Fruit fly (Drosophila melanogaster) whole organism: Measurements from ENCODE around the gene Alr.

Experiments used
- CG8478 ChIP-seq: fragments of >200 bp; optimal IDR thresholded peaks from 2 replicates; lab custom pipeline; 2018; ENCODE audit warnings: inconsistent platforms
- Dll ChIP-seq: fragments of >200 bp; optimal IDR thresholded peaks from 2 replicates; lab custom pipeline; 2017
- EcR ChIP-seq, 2 experiments: fragments of >200 bp; optimal IDR thresholded peaks; 2 replicates each; lab custom pipeline; 2017; ENCODE audit warnings: missing biosample characterization in 2 of 2, missing genetic modification characterization in 2 of 2, missing genetic modification reagents in 2 of 2
- pan ChIP-seq: fragments of >200 bp; optimal IDR thresholded peaks from 2 replicates; lab custom pipeline; 2017
- psq ChIP-seq: fragments of >200 bp; optimal IDR thresholded peaks from 2 replicates; lab custom pipeline; 2017
- usp ChIP-seq: fragments of >200 bp; optimal IDR thresholded peaks from 2 replicates; lab custom pipeline; 2017; ENCODE audit warnings: missing biosample characterization, missing genetic modification characterization, mixed read lengths

Alr gene

DNA sequence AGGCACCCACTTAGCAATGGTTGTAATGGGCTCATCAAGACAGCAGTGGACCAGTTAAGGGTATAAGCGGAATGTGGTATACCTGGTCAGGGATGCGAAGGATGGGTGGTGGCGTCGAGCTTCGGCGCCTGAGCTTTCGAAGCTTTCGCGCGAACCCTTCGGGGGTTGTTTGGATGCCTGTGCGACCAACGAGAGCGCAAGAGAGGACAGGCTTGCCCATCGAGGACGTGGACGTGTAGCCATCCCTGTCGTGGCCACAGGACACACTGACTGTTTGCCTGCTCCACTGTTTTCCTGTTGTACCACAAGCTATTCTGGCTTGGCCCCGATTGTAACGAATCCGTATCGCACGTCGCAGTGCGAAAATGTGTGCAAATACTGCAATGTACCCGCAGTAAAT lies 12.8 kb upstream of the Alr start, which contains the start of gene CG14234:
Gene CG14234 (plus strand): TSS at position 301 of the 400 bp plus-strand sequence.
- TF ChIP-seq psq (no peak), Dll (no peak), pan (lab: Kevin White, UChicago) (no peak), EcR (GFP tag; optimal IDR thresholded peaks at IDR 0.05; lab: Kevin White, UChicago) (no peak), CG8478 (lab: Kevin White, UChicago) (no peak), usp (GFP tag; lab: Kevin White, UChicago) (no peak)

DNA sequence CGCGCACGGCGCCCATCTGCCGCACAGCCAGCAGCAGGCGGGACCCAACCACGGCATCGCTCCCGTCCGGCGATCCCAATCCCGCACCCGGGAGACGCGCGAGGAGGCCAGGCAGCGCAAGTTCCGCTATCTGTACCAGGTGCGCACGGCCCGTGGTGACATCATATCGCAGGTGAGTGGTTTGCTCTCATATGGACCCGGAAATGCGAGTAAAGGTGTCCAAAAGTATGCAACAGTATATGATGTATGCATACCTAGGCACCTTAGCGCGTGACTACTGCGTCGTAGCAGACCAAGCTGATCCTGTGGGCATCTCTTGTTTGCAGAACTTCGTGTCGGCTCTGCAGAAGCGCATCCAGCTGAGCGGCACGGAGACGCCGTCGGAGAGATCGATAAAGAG lies 10.2 kb upstream of the Alr start:
- TF ChIP-seq pan (lab: Kevin White, UChicago) (no peak), usp (GFP tag; lab: Kevin White, UChicago) (no peak), EcR (GFP tag; optimal IDR thresholded peaks at IDR 0.05; lab: Kevin White, UChicago) (no peak), psq (no peak), Dll (no peak), CG8478 (lab: Kevin White, UChicago) (no peak)

DNA sequence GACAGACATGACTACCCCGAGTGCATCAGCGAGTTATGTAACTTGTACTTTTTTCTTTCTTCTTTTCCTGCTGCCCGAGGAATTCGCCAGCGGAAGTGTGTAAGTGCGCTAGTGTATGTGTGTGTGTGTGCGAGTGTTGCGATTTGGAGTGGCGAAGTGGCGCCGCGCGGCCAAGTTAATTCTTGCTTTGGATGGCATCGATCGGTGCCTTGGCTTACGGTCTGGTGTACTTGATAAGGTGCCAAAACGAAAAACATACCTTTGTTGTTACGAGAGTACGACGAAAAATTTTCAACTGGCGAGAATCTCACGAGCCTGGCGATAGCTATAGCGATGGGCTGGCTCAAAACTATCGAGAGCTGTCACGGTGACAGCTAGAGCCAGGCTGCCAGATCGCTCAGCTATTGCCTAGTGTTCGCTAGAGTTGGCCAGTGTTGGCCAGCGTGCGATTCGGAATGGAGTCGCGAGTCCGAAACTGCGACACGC lies 4.1 kb upstream of the Alr start, which contains the start of the genes CG18809, COX6B, CG33932 and Rpp20:
Gene CG18809 (minus strand): TSS at position 333 of the 486 bp plus-strand sequence.
Gene COX6B (minus strand): TSS at position 333 of the 486 bp plus-strand sequence.
Gene CG33932 (plus strand): TSS at position 429 of the 486 bp plus-strand sequence.
Gene Rpp20 (plus strand): TSS at position 429 of the 486 bp plus-strand sequence.
- no peak for TF ChIP-seq CG8478 (lab: Kevin White, UChicago)
- TF ChIP-seq Dll, result no peak
- TF ChIP-seq pan (lab: Kevin White, UChicago), result no peak
- no peak for TF ChIP-seq EcR (GFP tag; optimal IDR thresholded peaks at IDR 0.05; lab: Kevin White, UChicago)
- TF ChIP-seq usp (GFP tag; lab: Kevin White, UChicago), result no peak
- TF ChIP-seq psq, result no peak

DNA sequence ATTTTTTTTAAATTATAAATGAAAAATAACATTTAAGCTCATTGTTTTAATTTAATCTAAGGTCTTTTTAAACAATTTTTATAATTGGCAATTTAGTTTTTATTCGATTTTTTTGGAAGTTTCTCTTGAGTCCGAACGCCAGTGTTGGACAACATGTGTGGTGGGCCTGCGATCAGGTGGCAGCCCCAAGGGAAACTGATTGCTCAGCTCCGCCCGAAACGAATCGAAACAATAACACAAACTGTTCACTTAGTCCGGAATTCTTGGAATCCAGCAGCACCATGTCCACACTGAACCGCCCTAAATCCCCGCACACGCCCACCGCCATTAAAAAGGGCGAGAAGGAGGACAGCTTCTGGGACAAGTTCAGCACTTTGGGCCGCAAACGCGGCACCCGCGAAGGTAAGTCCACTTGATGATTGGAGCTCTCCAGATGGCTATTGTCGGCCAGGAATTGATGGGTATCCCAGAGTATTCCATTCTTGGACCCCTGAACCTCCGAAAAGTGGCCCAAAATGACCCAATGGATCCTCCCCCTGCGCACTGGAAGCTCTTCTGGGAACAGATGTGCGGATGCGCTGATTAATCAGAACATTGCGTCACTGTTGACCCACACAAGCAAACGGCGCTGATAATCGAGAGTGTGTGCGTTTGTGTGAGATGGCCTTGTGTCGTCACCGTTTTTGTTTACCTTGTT lies 2.1 kb upstream of the Alr start, which contains the start of gene parvin:
Gene parvin (plus strand): TSS at position 134 of the 697 bp plus-strand sequence.
- TF ChIP-seq psq (no peak), usp (GFP tag; lab: Kevin White, UChicago) (no peak), CG8478 (lab: Kevin White, UChicago) (no peak), EcR (GFP tag; optimal IDR thresholded peaks at IDR 0.05; lab: Kevin White, UChicago) (no peak), pan (lab: Kevin White, UChicago) (no peak), Dll (no peak)

DNA sequence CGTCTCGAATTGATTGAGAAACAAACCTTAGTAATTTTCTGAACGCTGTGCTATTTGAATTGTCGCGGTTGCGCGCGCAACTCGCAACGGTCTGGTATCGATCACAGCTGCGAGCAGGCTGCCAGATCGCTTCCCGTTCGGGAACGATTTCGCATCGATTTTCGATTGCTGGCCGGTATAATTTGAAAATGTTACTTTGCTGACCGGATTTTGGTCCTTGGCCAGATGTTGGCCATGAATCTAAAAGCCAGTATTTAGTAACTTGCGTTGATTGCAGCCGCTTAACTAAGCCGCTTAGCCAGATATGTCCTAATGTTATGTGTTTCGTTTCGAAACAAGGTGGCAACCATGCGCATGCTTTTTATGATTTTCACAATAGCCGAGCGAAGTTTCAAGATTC lies 451 bp downstream of the Alr start:
- TF ChIP-seq EcR (GFP tag; optimal IDR thresholded peaks at IDR 0.05; lab: Kevin White, UChicago) (no peak), psq (no peak), CG8478 (lab: Kevin White, UChicago) (no peak), Dll (no peak), usp (GFP tag; lab: Kevin White, UChicago) (no peak), pan (lab: Kevin White, UChicago) (no peak)

DNA sequence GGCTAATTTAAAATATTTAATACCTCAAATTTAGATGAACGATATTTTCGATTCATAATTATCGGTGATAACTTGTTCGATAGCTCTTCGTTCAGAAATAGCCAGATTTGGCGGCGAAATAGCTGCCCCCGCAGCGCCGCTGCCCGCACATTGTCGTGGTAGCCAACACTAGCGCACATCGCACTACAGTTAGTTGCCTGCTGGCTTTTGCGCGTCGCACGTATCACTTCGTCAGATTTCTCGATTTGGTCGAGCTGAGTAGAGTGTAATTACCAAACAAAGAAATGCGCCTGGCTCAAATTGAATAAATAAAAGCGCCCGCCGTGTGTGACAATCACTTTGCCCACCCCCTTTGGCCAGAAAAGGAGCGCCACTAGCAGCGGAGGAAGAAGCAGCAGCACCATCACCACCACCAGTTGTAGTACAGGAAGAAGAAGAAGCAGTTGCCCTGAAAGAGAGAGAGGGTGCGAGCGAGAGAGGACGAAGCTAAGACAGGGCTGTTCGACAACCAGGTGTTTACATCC lies 2.6 kb downstream of the Alr start, which contains the start of gene Abcd3:
Gene Abcd3 (plus strand): TSS at position 145 of the 524 bp plus-strand sequence.
- TF ChIP-seq EcR (GFP tag; optimal IDR thresholded peaks at IDR 0.05; lab: Kevin White, UChicago) (no peak), psq (no peak), CG8478 (lab: Kevin White, UChicago) (no peak), pan (lab: Kevin White, UChicago) (no peak), usp (GFP tag; lab: Kevin White, UChicago) (no peak), Dll (no peak)

DNA sequence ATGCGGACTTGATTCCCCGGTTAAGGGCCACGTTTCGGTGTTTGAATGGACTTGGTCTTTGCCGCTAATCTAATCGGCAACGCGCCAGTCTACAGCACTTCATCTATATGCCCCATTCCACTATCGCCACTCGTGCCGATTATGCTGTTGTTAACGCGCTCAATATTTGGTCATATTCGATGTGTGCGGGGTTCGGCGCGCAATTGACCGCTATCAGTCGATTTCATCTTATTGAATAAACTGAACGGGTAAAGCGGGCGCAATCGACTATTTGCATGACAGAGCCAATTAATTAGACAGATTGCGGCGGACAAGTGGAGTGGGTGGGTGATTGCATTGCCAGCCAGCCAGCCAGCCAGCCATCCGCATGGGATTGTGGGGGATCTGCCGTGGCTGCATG lies 4.2 kb downstream of the Alr start:
- TF ChIP-seq usp (GFP tag; lab: Kevin White, UChicago), result no peak
- no peak for TF ChIP-seq CG8478 (lab: Kevin White, UChicago)
- no peak for TF ChIP-seq psq
- TF ChIP-seq EcR (GFP tag; optimal IDR thresholded peaks at IDR 0.05; lab: Kevin White, UChicago), result no peak
- no peak for TF ChIP-seq Dll
- TF ChIP-seq pan (lab: Kevin White, UChicago), result no peak

DNA sequence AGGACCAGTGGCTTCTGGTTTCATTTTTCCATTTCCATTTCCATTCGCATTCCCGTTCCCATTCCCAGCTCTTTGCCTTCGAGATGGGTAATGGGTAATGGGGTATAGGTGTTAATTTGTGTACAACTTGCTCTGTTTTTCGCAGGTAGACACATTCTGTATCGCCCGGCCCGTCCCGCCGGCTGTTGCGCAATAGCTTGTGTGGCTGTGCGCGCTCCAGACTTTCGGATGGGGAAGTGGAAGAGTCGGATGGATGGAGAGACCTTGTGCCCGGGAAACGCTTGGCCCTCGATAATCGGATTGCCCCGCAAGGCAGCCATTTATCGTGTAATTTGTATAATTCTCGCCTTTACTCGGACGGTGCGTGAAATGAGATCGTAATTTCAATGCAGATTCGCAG lies 5.6 kb downstream of the Alr start:
- TF ChIP-seq usp (GFP tag; lab: Kevin White, UChicago), result no peak
- TF ChIP-seq psq, result no peak

DNA sequence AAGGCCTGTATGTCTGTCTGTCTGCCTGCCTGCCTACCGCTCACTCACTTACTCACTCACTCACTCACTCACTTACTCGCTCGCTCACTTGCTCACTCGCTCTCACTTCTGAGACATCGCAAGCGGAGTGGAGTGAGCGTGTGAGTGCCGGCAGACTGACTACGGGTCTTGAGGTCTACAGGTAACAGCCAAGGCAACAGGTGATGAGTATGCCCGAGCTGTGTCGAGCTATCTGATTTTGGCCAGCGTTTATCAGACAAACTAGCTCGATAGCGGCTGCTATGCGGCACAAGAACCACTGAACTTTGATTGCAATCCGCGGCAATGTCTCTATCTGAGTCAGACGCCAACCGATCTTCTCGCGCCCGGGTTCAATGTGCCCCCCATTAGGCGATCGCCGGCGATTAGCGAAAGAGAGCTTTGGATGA lies 6.1 kb downstream of the Alr start:
- no peak for TF ChIP-seq EcR (GFP tag; optimal IDR thresholded peaks at IDR 0.05; lab: Kevin White, UChicago)
- no peak for TF ChIP-seq psq
- TF ChIP-seq usp (GFP tag; lab: Kevin White, UChicago), result no peak
- no peak for TF ChIP-seq pan (lab: Kevin White, UChicago)
- TF ChIP-seq CG8478 (lab: Kevin White, UChicago), result no peak
- no peak for TF ChIP-seq Dll

DNA sequence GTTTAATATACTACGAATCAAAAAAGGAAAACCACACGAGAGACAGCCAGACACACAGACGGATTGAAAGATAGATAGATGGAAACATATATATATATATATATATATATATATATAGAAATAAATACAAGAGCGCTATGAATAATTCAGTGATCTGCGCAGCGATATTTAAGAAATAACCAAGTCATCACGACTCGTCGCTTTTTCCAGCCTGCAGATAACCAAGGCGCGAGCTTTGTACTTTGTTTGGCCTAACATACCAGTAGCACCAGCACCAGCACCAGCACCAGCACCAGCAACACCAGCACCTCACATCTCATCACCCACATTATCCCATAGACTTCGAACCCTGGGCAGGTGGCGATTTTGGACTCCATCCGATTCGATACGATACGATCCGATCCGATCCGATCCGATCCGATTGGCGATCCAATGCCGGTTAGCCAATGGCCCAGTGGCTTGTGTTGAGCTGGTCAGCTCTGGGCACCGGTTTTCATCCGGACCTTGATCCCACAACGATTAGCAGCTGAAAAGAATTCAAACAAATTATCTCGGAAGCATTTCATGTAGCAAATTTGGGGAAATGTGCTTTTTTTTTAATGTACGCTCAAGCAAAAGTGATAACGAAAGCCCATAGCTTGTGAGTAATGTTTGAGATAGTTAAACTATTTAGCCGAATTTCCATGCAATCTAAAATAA lies 6.7 kb downstream of the Alr start:
- TF ChIP-seq EcR (GFP tag; optimal IDR thresholded peaks at IDR 0.05; lab: Kevin White, UChicago), result no peak
- no peak for TF ChIP-seq psq
- no peak for TF ChIP-seq Dll
- TF ChIP-seq usp (GFP tag; lab: Kevin White, UChicago), result no peak
- no peak for TF ChIP-seq pan (lab: Kevin White, UChicago)
- TF ChIP-seq CG8478 (lab: Kevin White, UChicago), result no peak

DNA sequence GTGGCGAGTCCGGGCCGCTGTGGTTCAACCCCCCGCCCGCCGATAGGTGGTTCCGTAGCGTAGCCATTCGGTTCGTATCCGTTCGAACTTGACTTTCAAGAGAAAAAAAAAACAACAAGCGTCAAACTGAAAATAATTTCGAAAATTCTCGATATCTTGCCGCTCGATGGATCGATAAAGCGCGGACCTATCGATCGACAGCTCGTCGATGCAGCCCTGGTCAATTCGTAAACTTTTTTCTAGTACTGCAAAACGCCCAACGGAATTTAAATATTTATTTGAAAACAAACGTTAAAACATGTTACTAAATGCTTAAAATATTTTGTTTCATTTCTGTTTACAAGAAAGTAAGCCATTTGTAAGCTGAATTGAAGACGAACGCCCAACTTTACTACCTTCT lies 14.1 kb downstream of the Alr start:
- TF ChIP-seq usp (GFP tag; lab: Kevin White, UChicago) (no peak), Dll (no peak), pan (lab: Kevin White, UChicago) (no peak), EcR (GFP tag; optimal IDR thresholded peaks at IDR 0.05; lab: Kevin White, UChicago) (no peak)
